Worm (Caenorhabditis elegans): ENCODE measurements around the gene Y38H6C.16.
"Not testable (repeated sequence)": the region's sequence is repeated elsewhere in the genome, so short reads cannot be mapped to it uniquely, and the experiment has no call there.

Y38H6C.16 gene

DNA sequence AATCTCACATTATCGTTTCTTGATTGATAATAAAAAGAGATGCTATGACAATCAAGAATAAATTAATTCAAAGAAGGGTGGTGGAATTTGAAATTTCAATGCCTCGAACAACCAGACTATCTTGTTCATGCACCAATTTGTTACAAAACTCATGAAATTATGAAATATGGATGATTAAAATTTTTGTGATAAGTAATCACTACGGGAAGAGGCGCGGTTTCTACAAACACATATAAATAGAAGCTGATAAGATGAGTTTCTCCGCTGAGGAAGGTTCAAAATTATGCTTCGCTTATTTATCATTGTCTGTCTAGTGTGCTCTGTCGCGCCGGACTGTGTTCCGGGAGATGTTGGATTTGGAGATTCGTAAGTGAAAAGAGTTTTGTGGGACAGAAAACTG lies 24.7 kb downstream of the Y38H6C.16 start:
- no peak for TF ChIP-seq fos-1 (tag; optimal IDR thresholded peaks at IDR 0.05)
- TF ChIP-seq elt-2 (tag; optimal IDR thresholded peaks at IDR 0.05) = peak; percentile 58

DNA sequence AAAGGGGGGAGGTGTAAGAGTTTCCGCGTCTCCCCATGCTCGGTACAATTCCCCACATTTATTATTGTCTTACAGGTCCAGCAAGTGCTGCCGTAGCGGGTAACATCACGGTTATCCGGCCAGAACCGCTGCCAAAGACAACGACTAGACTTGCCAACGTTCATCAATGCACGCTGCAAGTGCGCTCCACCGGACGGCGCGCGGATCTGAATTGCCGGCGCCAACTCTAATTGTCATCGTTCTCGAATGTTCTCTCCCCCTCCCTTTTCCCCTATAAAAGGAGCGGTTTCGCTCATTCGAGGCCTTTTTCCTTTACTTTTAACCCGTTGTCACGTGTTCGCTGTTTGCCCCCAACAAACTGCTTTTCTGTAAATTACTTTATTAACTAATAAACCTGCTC lies 25.5 kb downstream of the Y38H6C.16 start, which contains the start of gene Y38H6C.8:
Gene Y38H6C.8, plus strand, starts transcription at position 301 of the 400 bp plus-strand sequence.
- not testable (repeated sequence) for TF ChIP-seq skn-1 (tag; optimal IDR thresholded peaks at IDR 0.05); fkh-10 (GFP tag; optimal IDR thresholded peaks at IDR 0.05); zag-1 (tag; optimal IDR thresholded peaks at IDR 0.05)

DNA sequence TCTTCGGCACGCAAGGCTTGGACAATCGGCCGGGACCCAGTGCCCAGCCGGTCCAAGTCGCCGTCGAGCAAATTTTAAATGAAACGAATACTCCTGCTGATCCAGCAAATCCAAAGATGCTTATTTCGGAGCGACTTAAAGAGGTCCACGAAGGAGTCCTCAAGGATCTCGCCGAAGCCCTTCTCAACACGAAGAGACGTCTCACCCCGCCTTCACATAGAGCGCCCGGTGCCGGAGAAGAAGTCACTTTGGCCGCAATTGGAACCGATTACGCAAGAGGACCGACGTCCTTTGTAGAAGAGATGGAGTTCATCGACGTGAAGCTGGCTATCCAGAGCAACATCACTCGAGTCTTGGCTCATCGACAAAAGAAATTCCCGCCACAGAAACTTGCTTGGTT lies 29.7 kb downstream of the Y38H6C.16 start:
- TF ChIP-seq unc-62 (GFP tag; optimal IDR thresholded peaks at IDR 0.05) = no peak
- no peak for TF ChIP-seq skn-1 (tag; optimal IDR thresholded peaks at IDR 0.05)
- no peak for TF ChIP-seq lin-15B (tag; optimal IDR thresholded peaks at IDR 0.05)
- TF ChIP-seq ztf-11 (tag; optimal IDR thresholded peaks at IDR 0.05) = no peak
- TF ChIP-seq unc-39 (tag; optimal IDR thresholded peaks at IDR 0.05) = no peak
- TF ChIP-seq daf-12 (tag; optimal IDR thresholded peaks at IDR 0.05) = no peak
- TF ChIP-seq ceh-82 (tag; optimal IDR thresholded peaks at IDR 0.05) = no peak
- no peak for TF ChIP-seq jun-1 (tag; optimal IDR thresholded peaks at IDR 0.05)
- TF ChIP-seq elt-3 (tag; optimal IDR thresholded peaks at IDR 0.05) = no peak
- TF ChIP-seq nhr-28 (tag; optimal IDR thresholded peaks at IDR 0.05) = no peak
- TF ChIP-seq egl-27 (tag; optimal IDR thresholded peaks at IDR 0.05) = no peak
- no peak for TF ChIP-seq R02D3.7 (tag; optimal IDR thresholded peaks at IDR 0.05)
- TF ChIP-seq mml-1 (tag; optimal IDR thresholded peaks at IDR 0.05) = no peak
- no peak for TF ChIP-seq nhr-67 (tag; optimal IDR thresholded peaks at IDR 0.05)
- TF ChIP-seq aly-2 (tag; optimal IDR thresholded peaks at IDR 0.05) = no peak
- no peak for TF ChIP-seq ZK546.5 (tag; optimal IDR thresholded peaks at IDR 0.05)
- no peak for TF ChIP-seq fkh-2 (tag; optimal IDR thresholded peaks at IDR 0.05)
- no peak for TF ChIP-seq elt-1 (tag; optimal IDR thresholded peaks at IDR 0.05)
- no peak for TF ChIP-seq lin-39 (tag; optimal IDR thresholded peaks at IDR 0.05)

DNA sequence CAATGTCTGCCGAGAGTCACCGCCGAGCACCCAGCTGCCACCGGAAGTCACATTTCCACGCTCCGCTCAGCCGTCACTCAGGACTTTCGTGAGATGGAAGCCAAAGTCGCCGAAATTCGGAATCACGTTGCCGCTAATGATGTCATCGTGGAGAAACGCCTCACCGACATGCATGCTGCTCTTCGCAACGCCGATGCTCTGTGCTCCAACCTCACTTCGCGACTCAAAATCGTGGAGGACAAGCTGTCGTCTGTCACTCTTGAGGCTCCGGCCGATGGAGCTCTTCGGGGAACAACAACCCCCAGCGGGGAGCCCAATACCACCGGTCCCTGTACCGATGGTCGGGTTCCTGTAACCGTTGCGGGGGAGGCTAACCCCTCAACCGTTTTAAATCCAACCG lies 32.6 kb downstream of the Y38H6C.16 start:
- TF ChIP-seq daf-12 (tag; optimal IDR thresholded peaks at IDR 0.05) (no peak), mdl-1 (tag; optimal IDR thresholded peaks at IDR 0.05) (no peak), nhr-43 (tag; optimal IDR thresholded peaks at IDR 0.05; ENCODE audit: poor library complexity, severe bottlenecking) (no peak), nhr-237 (tag; optimal IDR thresholded peaks at IDR 0.05) (no peak), elt-3 (tag; optimal IDR thresholded peaks at IDR 0.05) (no peak), fkh-2 (tag; optimal IDR thresholded peaks at IDR 0.05) (no peak), elt-2 (tag; optimal IDR thresholded peaks at IDR 0.05) (no peak), ceh-28 (tag; optimal IDR thresholded peaks at IDR 0.05) (no peak), ztf-11 (tag; optimal IDR thresholded peaks at IDR 0.05) (no peak), nhr-77 (tag; optimal IDR thresholded peaks at IDR 0.05) (no peak), hmg-11 (tag; optimal IDR thresholded peaks at IDR 0.05) (no peak), fkh-10 (GFP tag; optimal IDR thresholded peaks at IDR 0.05) (no peak), nfya-1 (tag; optimal IDR thresholded peaks at IDR 0.05; ENCODE audit: insufficient read depth) (no peak), nhr-12 (tag; optimal IDR thresholded peaks at IDR 0.05) (no peak), lin-39 (tag; optimal IDR thresholded peaks at IDR 0.05) (no peak), ceh-82 (tag; optimal IDR thresholded peaks at IDR 0.05) (no peak), ZK546.5 (tag; optimal IDR thresholded peaks at IDR 0.05) (no peak), zag-1 (tag; optimal IDR thresholded peaks at IDR 0.05) (no peak), pqm-1 (tag; optimal IDR thresholded peaks at IDR 0.05) (no peak), pha-4 (tag; optimal IDR thresholded peaks at IDR 0.05) (no peak)

DNA sequence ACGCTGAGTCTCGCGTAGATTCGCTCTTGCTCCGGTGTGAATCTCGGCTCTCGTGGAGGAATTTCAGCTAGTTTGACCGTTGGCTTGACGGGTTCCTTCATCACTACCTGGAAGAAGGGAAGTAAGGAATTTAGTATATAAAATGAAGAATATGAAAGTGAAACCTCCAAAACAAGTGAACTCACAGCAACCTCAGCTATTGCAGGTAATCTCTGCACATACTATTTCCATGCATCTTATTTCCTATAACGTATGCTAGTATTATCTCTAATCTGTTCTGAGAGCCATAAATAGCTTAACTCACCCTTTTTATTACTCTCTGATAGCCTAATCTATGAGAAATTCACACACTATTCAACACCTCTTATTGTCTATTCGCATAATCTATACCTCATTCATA lies 34.1 kb downstream of the Y38H6C.16 start, which contains the start of gene Y38H6C.4:
Gene Y38H6C.4, minus strand, starts transcription at position 101 of the 400 bp plus-strand sequence.
- no peak for TF ChIP-seq ztf-11 (tag; optimal IDR thresholded peaks at IDR 0.05)
- TF ChIP-seq unc-62 (GFP tag; optimal IDR thresholded peaks at IDR 0.05) = no peak
- TF ChIP-seq lsy-12 (tag; optimal IDR thresholded peaks at IDR 0.05) = no peak
- TF ChIP-seq zag-1 (tag; optimal IDR thresholded peaks at IDR 0.05) = no peak
- TF ChIP-seq aly-2 (tag; optimal IDR thresholded peaks at IDR 0.05) = no peak
- TF ChIP-seq ZK546.5 (tag; optimal IDR thresholded peaks at IDR 0.05) = no peak
- TF ChIP-seq nhr-67 (tag; optimal IDR thresholded peaks at IDR 0.05) = no peak
- no peak for TF ChIP-seq egl-5 (tag; optimal IDR thresholded peaks at IDR 0.05)
- TF ChIP-seq pqm-1 (tag; optimal IDR thresholded peaks at IDR 0.05) = no peak
- TF ChIP-seq nhr-77 (tag; optimal IDR thresholded peaks at IDR 0.05) = no peak
- TF ChIP-seq nhr-28 (tag; optimal IDR thresholded peaks at IDR 0.05) = no peak
- TF ChIP-seq fkh-2 (tag; optimal IDR thresholded peaks at IDR 0.05) = no peak
